Fruit fly (Drosophila melanogaster) whole organism, embryonic: ENCODE results near the gene LManIV.

Source experiments
- Aef1 ChIP-seq: fragments of 200-800 bp; sonication (Bioruptor generic); IDR thresholded peaks from 3 replicates; pipeline ENCODE4 v1.3.6; 2022; ENCODE audit warnings: missing biosample characterization, missing genetic modification characterization
- Atf3 ChIP-seq: fragments of 200-800 bp; sonication (Bioruptor generic); optimal IDR thresholded peaks from 3 replicates; lab custom pipeline; 2016; ENCODE audit warnings: missing biosample characterization, missing genetic modification characterization
- Bteb2 ChIP-seq: fragments of 200-800 bp; sonication (Bioruptor generic); optimal IDR thresholded peaks from 2 replicates; lab custom pipeline; 2016; ENCODE audit warnings: missing biosample characterization, missing genetic modification characterization
- CG10267 ChIP-seq: fragments of 200-800 bp; sonication (Bioruptor generic); optimal IDR thresholded peaks from 2 replicates; lab custom pipeline; 2018; ENCODE audit warnings: missing biosample characterization, mild to moderate bottlenecking, missing genetic modification characterization, moderate library complexity
- CG10366 ChIP-seq: fragments of 200-800 bp; sonication (Bioruptor generic); IDR thresholded peaks from 2 replicates; pipeline ENCODE4 v1.3.6; 2022; ENCODE audit warnings: missing biosample characterization, missing genetic modification characterization
- CG12942 ChIP-seq: fragments of 200-800 bp; sonication (Bioruptor generic); optimal IDR thresholded peaks from 3 replicates; lab custom pipeline; 2016; ENCODE audit warnings: missing biosample characterization, missing genetic modification characterization
- CG15011 ChIP-seq: fragments of 200-800 bp; sonication (Bioruptor generic); optimal IDR thresholded peaks from 3 replicates; lab custom pipeline; 2018; ENCODE audit warnings: missing biosample characterization, mild to moderate bottlenecking, missing genetic modification characterization
- CG18476 ChIP-seq: fragments of 200-800 bp; sonication (Bioruptor generic); optimal IDR thresholded peaks from 2 replicates; lab custom pipeline; 2016; ENCODE audit warnings: missing biosample characterization, mild to moderate bottlenecking, missing genetic modification characterization
- CG2678 ChIP-seq: fragments of 200-800 bp; sonication (Bioruptor generic); optimal IDR thresholded peaks from 3 replicates; lab custom pipeline; 2019; ENCODE audit warnings: missing biosample characterization, mild to moderate bottlenecking, missing genetic modification characterization, moderate library complexity
- CG31224 ChIP-seq: fragments of 200-800 bp; sonication (Bioruptor generic); IDR thresholded peaks from 2 replicates; pipeline ENCODE4 v1.3.6; 2022; ENCODE audit warnings: missing biosample characterization, missing genetic modification characterization
- CG42726 ChIP-seq: fragments of 200-800 bp; sonication (Bioruptor generic); IDR thresholded peaks from 2 replicates; pipeline ENCODE4 v1.3.6; 2022; ENCODE audit warnings: missing biosample characterization, missing genetic modification characterization; ENCODE audit not compliant: partially characterized antibody
- CG4404 ChIP-seq: fragments of 200-800 bp; sonication (Bioruptor generic); IDR thresholded peaks from 2 replicates; pipeline ENCODE4 v1.3.6; 2022; ENCODE audit warnings: missing biosample characterization, missing genetic modification characterization
- CG4820 ChIP-seq: fragments of 200-800 bp; sonication (Bioruptor generic); optimal IDR thresholded peaks from 3 replicates; lab custom pipeline; 2016; ENCODE audit warnings: missing biosample characterization, missing genetic modification characterization
- CG6791 ChIP-seq: fragments of 200-800 bp; sonication (Bioruptor generic); IDR thresholded peaks from 3 replicates; pipeline ENCODE4 v1.3.6; 2022; ENCODE audit warnings: missing biosample characterization, missing genetic modification characterization; ENCODE audit not compliant: partially characterized antibody
- CG7372 ChIP-seq: fragments of 200-800 bp; sonication (Bioruptor generic); IDR thresholded peaks from 2 replicates; pipeline ENCODE4 v1.3.6; 2022; ENCODE audit warnings: missing biosample characterization, missing genetic modification characterization
- CG7987 ChIP-seq: fragments of 200-800 bp; sonication (Bioruptor generic); optimal IDR thresholded peaks from 2 replicates; lab custom pipeline; 2018; ENCODE audit warnings: missing biosample characterization, mild to moderate bottlenecking, missing genetic modification characterization, moderate library complexity
- CG8290 ChIP-seq, 3 experiments: fragments of 200-800 bp; sonication (Bioruptor generic); optimal IDR thresholded peaks; 2 replicates each; lab custom pipeline; 2016 to 2019; ENCODE audit warnings: missing biosample characterization in 3 of 3, missing genetic modification characterization in 3 of 3, mild to moderate bottlenecking in 2 of 3, moderate library complexity in 1 of 3
- CG8924 ChIP-seq: fragments of 200-800 bp; optimal IDR thresholded peaks from 3 replicates; lab custom pipeline; 2019; ENCODE audit warnings: missing biosample characterization, mild to moderate bottlenecking, missing genetic modification characterization, moderate library complexity
- Chrac-16 ChIP-seq: fragments of 200-800 bp; sonication (Bioruptor generic); optimal IDR thresholded peaks from 3 replicates; lab custom pipeline; 2016; ENCODE audit warnings: missing biosample characterization, missing genetic modification characterization
- D ChIP-seq, 2 experiments: fragments of 200-800 bp in 1 of 2; fragments of >200 bp in 1 of 2; sonication (Bioruptor generic) in 1 of 2; optimal IDR thresholded peaks; 2 replicates in 1 of 2; 3 replicates in 1 of 2; lab custom pipeline; 2017; ENCODE audit warnings: mild to moderate bottlenecking in 1 of 2, missing biosample characterization in 1 of 2, missing genetic modification characterization in 1 of 2, missing genetic modification reagents in 1 of 2
- Dad ChIP-seq: fragments of 200-800 bp; sonication (Bioruptor generic); optimal IDR thresholded peaks from 3 replicates; lab custom pipeline; 2016; ENCODE audit warnings: missing biosample characterization, missing genetic modification characterization
- Dip2 ChIP-seq: fragments of 200-800 bp; sonication (Bioruptor generic); IDR thresholded peaks from 2 replicates; pipeline ENCODE4 v1.3.6; 2022; ENCODE audit warnings: missing biosample characterization, missing genetic modification characterization
- Ets65A ChIP-seq: fragments of 200-800 bp; sonication (Bioruptor generic); peaks from one replicate; lab custom pipeline; 2016; ENCODE audit warnings: missing biosample characterization, missing genetic modification characterization
- H2.0 ChIP-seq: fragments of 200-800 bp; sonication (Bioruptor generic); IDR thresholded peaks from 2 replicates; pipeline ENCODE4 v1.3.6; 2022; ENCODE audit warnings: missing biosample characterization, missing genetic modification characterization
- HLH54F ChIP-seq: fragments of 200-800 bp; sonication (Bioruptor generic); optimal IDR thresholded peaks from 3 replicates; lab custom pipeline; 2016; ENCODE audit warnings: missing biosample characterization, missing genetic modification characterization
- HmgZ ChIP-seq: fragments of 200-800 bp; sonication (Bioruptor generic); optimal IDR thresholded peaks from 2 replicates; lab custom pipeline; 2018; ENCODE audit warnings: missing biosample characterization, mild to moderate bottlenecking, missing genetic modification characterization
- Kr ChIP-seq: fragments of 200-800 bp; sonication (Bioruptor generic); optimal IDR thresholded peaks from 2 replicates; lab custom pipeline; 2017; ENCODE audit warnings: missing biosample characterization, mild to moderate bottlenecking, missing genetic modification characterization
- Lpt ChIP-seq: fragments of >200 bp; optimal IDR thresholded peaks from 2 replicates; lab custom pipeline; 2018; ENCODE audit warnings: missing biosample characterization, missing genetic modification characterization
- Mrtf ChIP-seq: fragments of 200-800 bp; sonication (Bioruptor generic); IDR thresholded peaks from 3 replicates; pipeline ENCODE4 v1.3.6; 2022; ENCODE audit warnings: missing biosample characterization, missing genetic modification characterization
- NC2α ChIP-seq: fragments of 200-800 bp; sonication (Bioruptor generic); optimal IDR thresholded peaks from 2 replicates; lab custom pipeline; 2016; ENCODE audit warnings: missing biosample characterization, missing genetic modification characterization
- Neu2 ChIP-seq: fragments of 200-800 bp; sonication (Bioruptor generic); optimal IDR thresholded peaks from 3 replicates; lab custom pipeline; 2016; ENCODE audit warnings: missing biosample characterization, missing genetic modification characterization, borderline replicate concordance
- Nf-YB ChIP-seq: fragments of 200-800 bp; sonication (Bioruptor generic); optimal IDR thresholded peaks from 3 replicates; lab custom pipeline; 2019; ENCODE audit warnings: missing biosample characterization, mild to moderate bottlenecking, missing genetic modification characterization, moderate library complexity
- Oaz ChIP-seq: fragments of 200-800 bp; sonication (Bioruptor generic); IDR thresholded peaks from 2 replicates; pipeline ENCODE4 v1.3.6; 2022; ENCODE audit warnings: missing biosample characterization, missing genetic modification characterization
- Optix ChIP-seq: fragments of 200-800 bp; sonication (Bioruptor generic); IDR thresholded peaks from 3 replicates; pipeline ENCODE4 v1.3.6; 2022; ENCODE audit warnings: missing biosample characterization, missing genetic modification characterization
- Spps ChIP-seq: fragments of 200-800 bp; sonication (Bioruptor generic); optimal IDR thresholded peaks from 2 replicates; lab custom pipeline; 2018; ENCODE audit warnings: missing biosample characterization, mild to moderate bottlenecking, missing genetic modification characterization
- Stat92E ChIP-seq, 3 experiments: fragments of >200 bp in 2 of 3; fragments of 200-800 bp in 1 of 3; sonication (Bioruptor generic) in 1 of 3; optimal IDR thresholded peaks; 2 replicates each; lab custom pipeline; 2017 to 2019; ENCODE audit warnings: missing biosample characterization in 3 of 3, missing genetic modification characterization in 3 of 3, mild to moderate bottlenecking in 1 of 3, moderate library complexity in 1 of 3
- az2 ChIP-seq: fragments of 200-800 bp; sonication (Bioruptor generic); optimal IDR thresholded peaks from 3 replicates; lab custom pipeline; 2016; ENCODE audit warnings: missing biosample characterization, missing genetic modification characterization
- btn ChIP-seq: fragments of 200-800 bp; sonication (Bioruptor generic); optimal IDR thresholded peaks from 2 replicates; lab custom pipeline; 2016; ENCODE audit warnings: missing biosample characterization, missing genetic modification characterization
- dpn ChIP-seq, 2 experiments: fragments of 200-800 bp; sonication (Bioruptor generic); optimal IDR thresholded peaks; 3 replicates each; lab custom pipeline; 2016; ENCODE audit warnings: missing biosample characterization in 2 of 2, missing genetic modification characterization in 2 of 2
- gro ChIP-seq: fragments of 200-800 bp; sonication (Bioruptor generic); optimal IDR thresholded peaks from 2 replicates; lab custom pipeline; 2016; ENCODE audit warnings: missing biosample characterization, missing genetic modification characterization
- gsb ChIP-seq: fragments of 200-800 bp; sonication (Bioruptor generic); IDR thresholded peaks from 2 replicates; pipeline ENCODE4 v1.3.6; 2022; ENCODE audit warnings: missing biosample characterization, missing genetic modification characterization
- lbe ChIP-seq: fragments of 200-800 bp; sonication (Bioruptor generic); optimal IDR thresholded peaks from 2 replicates; lab custom pipeline; 2016; ENCODE audit warnings: missing biosample characterization, mild to moderate bottlenecking, missing genetic modification characterization
- nerfin-1 ChIP-seq: fragments of 200-800 bp; sonication (Bioruptor generic); optimal IDR thresholded peaks from 3 replicates; lab custom pipeline; 2019; ENCODE audit warnings: missing biosample characterization, mild to moderate bottlenecking, missing genetic modification characterization, moderate library complexity
- phol ChIP-seq: fragments of 200-800 bp; sonication (Bioruptor generic); optimal IDR thresholded peaks from 3 replicates; lab custom pipeline; 2018; ENCODE audit warnings: missing biosample characterization, mild to moderate bottlenecking, missing genetic modification characterization, moderate library complexity
- slp2 ChIP-seq: fragments of 200-800 bp; sonication (Bioruptor generic); optimal IDR thresholded peaks from 2 replicates; lab custom pipeline; 2016; ENCODE audit warnings: missing biosample characterization, missing genetic modification characterization
- sqz ChIP-seq: fragments of 200-800 bp; sonication (Bioruptor generic); optimal IDR thresholded peaks from 3 replicates; lab custom pipeline; 2018; ENCODE audit warnings: missing biosample characterization, mild to moderate bottlenecking, missing genetic modification characterization
- stwl ChIP-seq: fragments of 200-800 bp; sonication (Bioruptor generic); optimal IDR thresholded peaks from 3 replicates; lab custom pipeline; 2018; ENCODE audit warnings: missing biosample characterization, mild to moderate bottlenecking, missing genetic modification characterization, moderate library complexity
- sug ChIP-seq: fragments of 200-800 bp; optimal IDR thresholded peaks from 2 replicates; lab custom pipeline; 2019; ENCODE audit warnings: missing biosample characterization, mild to moderate bottlenecking, missing genetic modification characterization, moderate library complexity
- wdn ChIP-seq: fragments of 200-800 bp; sonication (Bioruptor generic); IDR thresholded peaks from 2 replicates; pipeline ENCODE4 v1.3.6; 2022; ENCODE audit warnings: missing biosample characterization, missing genetic modification characterization
- yki ChIP-seq: fragments of >200 bp; optimal IDR thresholded peaks from 3 replicates; lab custom pipeline; 2018

The LManIV gene

dm6 chr2L:8752022-8752421, 20.1 kb downstream of the LManIV start, which contains the start of the genes CG45307 and CG12438:
Gene CG45307 (minus strand): TSS chr2L:8752122.
Gene CG12438 (plus strand): TSS chr2L:8752285.
- TF ChIP-seq lbe (GFP tag; lab: Kevin White, UChicago) (no peak), CG18476 (GFP tag; lab: Kevin White, UChicago) (no peak), CG4404 (GFP tag; lab: Robert Waterston, UW) (no peak), sug (no peak), Aef1 (no peak), gro (GFP tag; lab: Kevin White, UChicago) (no peak), HmgZ (tag; lab: Kevin White, UChicago) (no peak), CG42726 (GFP tag; lab: Robert Waterston, UW) (no peak), stwl (tag; lab: Kevin White, UChicago) (no peak), CG31224 (no peak), az2 (GFP tag; lab: Kevin White, UChicago) (no peak), Neu2 (GFP tag; lab: Kevin White, UChicago) (no peak), CG2678 (tag; lab: Kevin White, UChicago) (no peak), CG8290 (GFP tag; optimal IDR thresholded peaks at IDR 0.05; lab: Kevin White, UChicago) (no peak), CG8290 (tag; optimal IDR thresholded peaks at IDR 0.05; lab: Kevin White, UChicago) (no peak), CG8924 (tag; lab: Kevin White, UChicago) (no peak)

dm6 chr2L:8747480-8747879, 24.7 kb downstream of the LManIV start:
- TF ChIP-seq Bteb2 (GFP tag; lab: Kevin White, UChicago) = no peak
- TF ChIP-seq Lpt (GFP tag; lab: Kevin White, UChicago) = no peak
- TF ChIP-seq Stat92E (GFP tag; optimal IDR thresholded peaks at IDR 0.05; lab: Kevin White, UChicago) = no peak
- peak; percentile 33 for TF ChIP-seq sqz
- no peak for TF ChIP-seq NC2α
- TF ChIP-seq CG10267 = no peak
- TF ChIP-seq HLH54F (GFP tag; lab: Kevin White, UChicago) = no peak
- TF ChIP-seq Dip2 (GFP tag; lab: Robert Waterston, UW) = no peak
- no peak for TF ChIP-seq D (optimal IDR thresholded peaks at IDR 0.05; lab: Kevin White, UChicago)
- TF ChIP-seq D (GFP tag; optimal IDR thresholded peaks at IDR 0.05; lab: Kevin White, UChicago) = no peak
- TF ChIP-seq phol (tag; lab: Kevin White, UChicago) = no peak
- no peak for TF ChIP-seq btn (GFP tag; lab: Kevin White, UChicago)
- no peak for TF ChIP-seq Neu2 (GFP tag; lab: Kevin White, UChicago)
- no peak for TF ChIP-seq Aef1
- TF ChIP-seq CG10366 = no peak
- no peak for TF ChIP-seq CG6791 (GFP tag; lab: Robert Waterston, UW)
- TF ChIP-seq gsb (GFP tag; lab: Robert Waterston, UW) = no peak
- no peak for TF ChIP-seq Ets65A (GFP tag; lab: Kevin White, UChicago)
- no peak for TF ChIP-seq Kr (GFP tag; lab: Kevin White, UChicago)
- TF ChIP-seq gro (GFP tag; lab: Kevin White, UChicago) = no peak
- no peak for TF ChIP-seq CG7372 (GFP tag; lab: Robert Waterston, UW)
- TF ChIP-seq dpn (GFP tag; optimal IDR thresholded peaks at IDR 0.05; lab: Kevin White, UChicago) = no peak
- TF ChIP-seq slp2 (GFP tag; lab: Kevin White, UChicago) = no peak
- TF ChIP-seq Mrtf = no peak
- no peak for TF ChIP-seq Spps (tag; lab: Kevin White, UChicago)
- no peak for TF ChIP-seq yki (lab: Kevin White, UChicago)
- no peak for TF ChIP-seq Optix (GFP tag; lab: Robert Waterston, UW)
- TF ChIP-seq H2.0 = no peak
- no peak for TF ChIP-seq CG12942 (GFP tag; lab: Kevin White, UChicago)
- TF ChIP-seq wdn (GFP tag; lab: Robert Waterston, UW) = no peak
- TF ChIP-seq CG7987 (GFP tag; lab: Kevin White, UChicago) = no peak
- TF ChIP-seq Atf3 = no peak
- TF ChIP-seq Dad = no peak
- no peak for TF ChIP-seq Oaz (GFP tag; lab: Robert Waterston, UW)
- no peak for TF ChIP-seq CG15011 (GFP tag; lab: Kevin White, UChicago)
- TF ChIP-seq CG4820 = no peak
- TF ChIP-seq Nf-YB (GFP tag; lab: Kevin White, UChicago) = peak; percentile 84
- no peak for TF ChIP-seq CG42726 (GFP tag; lab: Robert Waterston, UW)
- TF ChIP-seq nerfin-1 (tag; lab: Kevin White, UChicago) = peak; percentile 57
- no peak for TF ChIP-seq Chrac-16 (GFP tag; lab: Kevin White, UChicago)
